Worm (Caenorhabditis elegans): ENCODE data around the gene M04D8.4.

Gene M04D8.4

DNA sequence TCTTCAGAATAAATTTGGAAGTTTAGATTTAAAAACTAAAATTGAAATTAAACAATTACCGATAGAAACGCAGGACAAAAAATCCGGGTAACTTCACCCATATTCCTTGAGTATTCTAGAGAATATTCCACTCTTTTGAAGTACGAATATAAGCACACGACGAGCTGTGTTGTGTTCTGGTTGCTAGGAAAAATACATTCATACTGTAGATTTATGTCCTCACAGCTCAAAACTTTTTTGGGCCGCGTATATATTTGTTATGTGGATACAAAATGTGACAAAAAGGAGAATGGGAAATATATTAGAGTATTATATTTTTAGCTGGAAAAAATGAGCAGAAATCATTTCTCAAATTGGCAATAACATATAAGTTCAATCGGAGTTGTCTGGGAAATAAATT lies 2.8 kb upstream of the M04D8.4 start, which contains the start of gene M04D8.5:
M04D8.5 (minus strand) TSS at position 101 of the 400 bp plus-strand sequence.
- TF ChIP-seq nhr-25 (tag; optimal IDR thresholded peaks at IDR 0.05) (no peak), nhr-23 (tag; optimal IDR thresholded peaks at IDR 0.05) (no peak), elt-2 (tag; optimal IDR thresholded peaks at IDR 0.05) (no peak), mdl-1 (tag; optimal IDR thresholded peaks at IDR 0.05) (no peak), lin-39 (tag; optimal IDR thresholded peaks at IDR 0.05) (no peak), skn-1 (tag; optimal IDR thresholded peaks at IDR 0.05) (no peak), elt-1 (tag; optimal IDR thresholded peaks at IDR 0.05) (no peak), tbx-2 (tag; optimal IDR thresholded peaks at IDR 0.05) (no peak), nhr-12 (tag; optimal IDR thresholded peaks at IDR 0.05) (no peak), nhr-67 (tag; optimal IDR thresholded peaks at IDR 0.05) (no peak), ceh-28 (tag; optimal IDR thresholded peaks at IDR 0.05) (no peak), ceh-16 (tag; optimal IDR thresholded peaks at IDR 0.05) (no peak), daf-12 (tag; optimal IDR thresholded peaks at IDR 0.05) (no peak)

DNA sequence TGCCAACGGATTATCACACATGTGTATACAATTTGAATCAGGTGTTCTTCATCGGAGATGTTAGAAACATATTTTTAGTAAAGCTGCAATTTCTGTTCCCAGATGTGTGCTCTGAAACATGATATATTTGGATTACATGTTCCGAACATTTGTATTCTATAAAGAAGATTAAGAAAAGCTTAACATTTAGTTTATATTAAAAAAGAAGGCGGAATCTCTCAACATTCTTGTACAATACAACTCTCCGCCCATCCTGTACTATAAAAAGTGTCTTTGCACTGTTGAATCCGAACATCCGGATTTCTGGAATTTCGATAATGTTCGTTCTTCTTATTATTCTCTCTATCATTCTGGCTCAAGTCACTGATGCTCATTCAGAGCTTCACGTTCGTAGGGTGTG lies 2.5 kb downstream of the M04D8.4 start, which contains the start of gene ins-23:
ins-23 (plus strand) TSS at position 301 of the 400 bp plus-strand sequence.
- TF ChIP-seq eor-1 (tag; optimal IDR thresholded peaks at IDR 0.05) (no peak), ztf-11 (tag; optimal IDR thresholded peaks at IDR 0.05) (no peak), lin-39 (tag; optimal IDR thresholded peaks at IDR 0.05) (no peak), unc-62 (GFP tag; optimal IDR thresholded peaks at IDR 0.05) (no peak), snpc-4 (tag; optimal IDR thresholded peaks at IDR 0.05) (no peak), ceh-28 (tag; optimal IDR thresholded peaks at IDR 0.05) (no peak), elt-3 (tag; optimal IDR thresholded peaks at IDR 0.05) (no peak), nhr-76 (tag; optimal IDR thresholded peaks at IDR 0.05) (no peak)

ce11 chrIII:10025989-10026388 lies 4.5 kb downstream of the M04D8.4 start, which contains the start of gene ins-22:
Gene ins-22 (plus strand): TSS chrIII:10026289.
- TF ChIP-seq snpc-4 (tag; optimal IDR thresholded peaks at IDR 0.05) (no peak), nfya-1 (tag; optimal IDR thresholded peaks at IDR 0.05; ENCODE audit: insufficient read depth) (no peak), nhr-28 (tag; optimal IDR thresholded peaks at IDR 0.05) (no peak), nhr-237 (tag; optimal IDR thresholded peaks at IDR 0.05) (no peak), zag-1 (tag; optimal IDR thresholded peaks at IDR 0.05) (no peak), nhr-67 (tag; optimal IDR thresholded peaks at IDR 0.05) (no peak), lin-15B (tag; optimal IDR thresholded peaks at IDR 0.05) (no peak), ztf-4 (tag; optimal IDR thresholded peaks at IDR 0.05) (no peak), nhr-23 (tag; optimal IDR thresholded peaks at IDR 0.05) (no peak), jun-1 (tag; optimal IDR thresholded peaks at IDR 0.05) (no peak), aly-2 (tag; optimal IDR thresholded peaks at IDR 0.05) (no peak), elt-2 (tag; optimal IDR thresholded peaks at IDR 0.05) (no peak), tbx-2 (tag; optimal IDR thresholded peaks at IDR 0.05) (no peak), pqm-1 (tag; optimal IDR thresholded peaks at IDR 0.05) (no peak), ceh-9 (tag; optimal IDR thresholded peaks at IDR 0.05) (no peak), fkh-2 (tag; optimal IDR thresholded peaks at IDR 0.05) (no peak), hmg-11 (tag; optimal IDR thresholded peaks at IDR 0.05) (no peak), nhr-11 (tag; optimal IDR thresholded peaks at IDR 0.05) (no peak)

DNA sequence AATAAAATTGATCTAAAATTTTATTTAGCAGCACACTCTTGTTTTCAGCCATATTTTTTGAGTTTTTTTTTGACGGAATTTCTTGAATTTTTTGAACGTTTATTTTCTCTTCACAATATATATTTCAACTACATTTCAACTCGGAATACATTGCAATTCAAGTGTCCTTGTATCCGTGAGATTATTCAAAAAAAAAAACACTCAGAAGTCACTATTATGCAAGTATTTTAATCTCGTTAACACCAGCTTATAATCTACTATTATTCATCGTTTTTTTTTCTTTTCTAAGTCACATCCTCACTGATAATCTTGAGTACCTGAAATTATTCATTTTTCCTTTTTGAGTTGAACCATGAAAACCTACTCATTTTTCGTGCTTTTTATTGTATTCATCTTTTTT lies 7.0 kb downstream of the M04D8.4 start, which contains the start of gene ins-21:
ins-21 (plus strand) TSS at position 301 of the 400 bp plus-strand sequence.
- TF ChIP-seq nhr-11 (tag; optimal IDR thresholded peaks at IDR 0.05) (no peak), nhr-28 (tag; optimal IDR thresholded peaks at IDR 0.05) (no peak), nhr-77 (tag; optimal IDR thresholded peaks at IDR 0.05) (no peak), aly-2 (tag; optimal IDR thresholded peaks at IDR 0.05) (no peak), skn-1 (tag; optimal IDR thresholded peaks at IDR 0.05) (no peak), tbx-2 (tag; optimal IDR thresholded peaks at IDR 0.05) (no peak), nfya-1 (tag; optimal IDR thresholded peaks at IDR 0.05; ENCODE audit: insufficient read depth) (no peak), mdl-1 (tag; optimal IDR thresholded peaks at IDR 0.05) (no peak), nhr-23 (tag; optimal IDR thresholded peaks at IDR 0.05) (no peak), pha-4 (tag; optimal IDR thresholded peaks at IDR 0.05) (no peak), fkh-2 (tag; optimal IDR thresholded peaks at IDR 0.05) (no peak), daf-12 (tag; optimal IDR thresholded peaks at IDR 0.05) (no peak), unc-39 (tag; optimal IDR thresholded peaks at IDR 0.05) (no peak), ceh-9 (tag; optimal IDR thresholded peaks at IDR 0.05) (no peak), nhr-67 (tag; optimal IDR thresholded peaks at IDR 0.05) (no peak), lin-15B (tag; optimal IDR thresholded peaks at IDR 0.05) (no peak), nhr-43 (tag; optimal IDR thresholded peaks at IDR 0.05; ENCODE audit: poor library complexity, severe bottlenecking) (no peak)
